Worm (Caenorhabditis elegans) whole organism, late embryonic: ENCODE data around the gene Y57G11B.8.
A peak's percentile ranks its signal among the peaks of the same experiment; 100 is the strongest.

Experiments
- C08G9.2 ChIP-seq: sonication (generic microtip); optimal IDR thresholded peaks from 2 replicates; lab custom pipeline; 2016; ENCODE audit warnings: mild to moderate bottlenecking, missing genetic modification characterization, moderate library complexity, missing compliant biosample characterization
- C38D4.7 ChIP-seq: fragments of 200-800 bp; sonication (Bioruptor generic); optimal IDR thresholded peaks from 2 replicates; lab custom pipeline; 2018; ENCODE audit warnings: mild to moderate bottlenecking, missing genetic modification characterization, moderate library complexity, missing compliant biosample characterization
- F13H6.1 ChIP-seq: sonication (generic microtip); optimal IDR thresholded peaks from 2 replicates; lab custom pipeline; 2016; ENCODE audit warnings: missing genetic modification characterization, missing compliant biosample characterization
- T23F11.4 ChIP-seq: fragments of 200-800 bp; sonication (Bioruptor generic); optimal IDR thresholded peaks from 2 replicates; lab custom pipeline; 2018; ENCODE audit warnings: mild to moderate bottlenecking, missing genetic modification characterization, missing compliant biosample characterization
- ahr-1 ChIP-seq: sonication (generic microtip); optimal IDR thresholded peaks from 2 replicates; lab custom pipeline; 2016; ENCODE audit warnings: missing genetic modification characterization, missing compliant biosample characterization
- ceh-18 ChIP-seq: sonication (generic microtip); optimal IDR thresholded peaks from 2 replicates; lab custom pipeline; 2016; ENCODE audit warnings: missing genetic modification characterization, missing compliant biosample characterization
- ceh-2 ChIP-seq: sonication (generic microtip); optimal IDR thresholded peaks from 2 replicates; lab custom pipeline; 2016; ENCODE audit warnings: missing genotype, missing genetic modification characterization, missing compliant biosample characterization
- ceh-22 ChIP-seq: sonication (generic microtip); optimal IDR thresholded peaks from 2 replicates; lab custom pipeline; 2017; ENCODE audit warnings: missing biosample characterization, missing genetic modification characterization
- ceh-30 ChIP-seq: fragments of 150-350 bp; optimal IDR thresholded peaks from 2 replicates; lab custom pipeline; 2014; ENCODE audit warnings: missing biosample characterization, missing genetic modification characterization
- ceh-34 ChIP-seq: sonication (generic microtip); optimal IDR thresholded peaks from 2 replicates; lab custom pipeline; 2016; ENCODE audit warnings: mild to moderate bottlenecking, missing genetic modification characterization, missing compliant biosample characterization
- ceh-45 ChIP-seq: fragments of 200-800 bp; sonication (Bioruptor generic); IDR thresholded peaks from 2 replicates; pipeline ENCODE4 v1.3.6; 2022; ENCODE audit warnings: missing genetic modification reagents, missing genetic modification characterization, missing compliant biosample characterization
- ceh-48 ChIP-seq: sonication (generic microtip); optimal IDR thresholded peaks from 2 replicates; lab custom pipeline; 2016; ENCODE audit warnings: missing genetic modification characterization, inconsistent platforms, missing compliant biosample characterization
- ceh-9 ChIP-seq: sonication (generic microtip); optimal IDR thresholded peaks from 2 replicates; lab custom pipeline; 2016; ENCODE audit warnings: mild to moderate bottlenecking, missing genetic modification characterization, inconsistent platforms, missing compliant biosample characterization
- dmd-4 ChIP-seq: sonication (generic microtip); optimal IDR thresholded peaks from 2 replicates; lab custom pipeline; 2016; ENCODE audit warnings: borderline replicate concordance, missing genetic modification characterization, missing compliant biosample characterization
- dve-1 ChIP-seq: sonication (generic microtip); optimal IDR thresholded peaks from 2 replicates; lab custom pipeline; 2017; ENCODE audit warnings: antibody characterized with exemption, mild to moderate bottlenecking, missing genetic modification characterization, missing compliant biosample characterization
- elt-2 ChIP-seq: sonication (generic microtip); optimal IDR thresholded peaks from 2 replicates; lab custom pipeline; 2016; ENCODE audit warnings: missing genetic modification reagents, missing genetic modification characterization, missing compliant biosample characterization
- ets-4 ChIP-seq: sonication (generic microtip); optimal IDR thresholded peaks from 2 replicates; lab custom pipeline; 2016; ENCODE audit warnings: missing genetic modification characterization, missing compliant biosample characterization
- fax-1 ChIP-seq: sonication (generic microtip); optimal IDR thresholded peaks from 2 replicates; lab custom pipeline; 2016; ENCODE audit warnings: missing genotype, missing genetic modification characterization, missing compliant biosample characterization
- fkh-10 ChIP-seq: fragments of 150-350 bp; optimal IDR thresholded peaks from 2 replicates; lab custom pipeline; 2014; ENCODE audit warnings: missing biosample characterization, missing genetic modification reagents, missing genetic modification characterization
- fkh-6 ChIP-seq: sonication (generic microtip); optimal IDR thresholded peaks from 2 replicates; lab custom pipeline; 2016; ENCODE audit warnings: missing genetic modification characterization, missing compliant biosample characterization
- gmeb-2 ChIP-seq: sonication (generic microtip); optimal IDR thresholded peaks from 2 replicates; lab custom pipeline; 2016; ENCODE audit warnings: missing genetic modification characterization, inconsistent platforms, missing compliant biosample characterization
- lin-11 ChIP-seq: fragments of 200-800 bp; sonication (Bioruptor generic); optimal IDR thresholded peaks from 2 replicates; lab custom pipeline; 2018; ENCODE audit warnings: mild to moderate bottlenecking, missing genetic modification characterization, missing compliant biosample characterization
- mec-3 ChIP-seq: sonication (generic microtip); optimal IDR thresholded peaks from 2 replicates; lab custom pipeline; 2016; ENCODE audit warnings: borderline replicate concordance, missing genetic modification characterization, missing compliant biosample characterization
- nfya-1 ChIP-seq: sonication (generic microtip); optimal IDR thresholded peaks from 2 replicates; lab custom pipeline; 2017; ENCODE audit warnings: missing genetic modification characterization, mild to moderate bottlenecking, missing compliant biosample characterization, antibody characterized with exemption, moderate library complexity
- nhr-232 ChIP-seq: sonication (generic microtip); optimal IDR thresholded peaks from 2 replicates; lab custom pipeline; 2016; ENCODE audit warnings: missing genetic modification characterization, missing compliant biosample characterization
- pha-2 ChIP-seq: sonication (generic microtip); optimal IDR thresholded peaks from 2 replicates; lab custom pipeline; 2017; ENCODE audit warnings: mild to moderate bottlenecking, missing genetic modification characterization, missing compliant biosample characterization
- pqm-1 ChIP-seq: sonication (generic microtip); optimal IDR thresholded peaks from 2 replicates; lab custom pipeline; 2016; ENCODE audit warnings: missing genetic modification characterization, missing compliant biosample characterization
- rnt-1 ChIP-seq: sonication (generic microtip); optimal IDR thresholded peaks from 2 replicates; lab custom pipeline; 2016; ENCODE audit warnings: missing genetic modification characterization, missing compliant biosample characterization
- sdc-2 ChIP-seq: sonication (generic microtip); optimal IDR thresholded peaks from 2 replicates; lab custom pipeline; 2016; ENCODE audit warnings: missing genotype, missing genetic modification characterization, missing compliant biosample characterization
- sox-2 ChIP-seq: fragments of 200-800 bp; sonication (Bioruptor generic); IDR thresholded peaks from 2 replicates; pipeline ENCODE4 v1.3.6; 2022; ENCODE audit warnings: missing genetic modification reagents, missing genetic modification characterization, missing compliant biosample characterization
- sox-4 ChIP-seq: sonication (generic microtip); optimal IDR thresholded peaks from 2 replicates; lab custom pipeline; 2017; ENCODE audit warnings: mild to moderate bottlenecking, missing genetic modification characterization, inconsistent platforms, missing compliant biosample characterization
- syd-9 ChIP-seq: sonication (generic microtip); optimal IDR thresholded peaks from 2 replicates; lab custom pipeline; 2016; ENCODE audit warnings: mild to moderate bottlenecking, missing genetic modification characterization, moderate library complexity, missing compliant biosample characterization
- tbx-2 ChIP-seq: sonication (generic microtip); optimal IDR thresholded peaks from 2 replicates; lab custom pipeline; 2016; ENCODE audit warnings: missing genetic modification characterization, missing compliant biosample characterization
- ttx-3 ChIP-seq: sonication (generic microtip); optimal IDR thresholded peaks from 2 replicates; lab custom pipeline; 2016; ENCODE audit warnings: missing genetic modification reagents, missing genetic modification characterization, missing compliant biosample characterization
- unc-42 ChIP-seq: sonication (generic microtip); optimal IDR thresholded peaks from 2 replicates; lab custom pipeline; 2016; ENCODE audit warnings: missing genotype, missing genetic modification characterization, missing compliant biosample characterization
- unc-55 ChIP-seq: sonication (generic microtip); optimal IDR thresholded peaks from 2 replicates; lab custom pipeline; 2017; ENCODE audit warnings: missing biosample characterization, missing genetic modification reagents, missing genetic modification characterization
- unc-86 ChIP-seq: sonication (generic microtip); optimal IDR thresholded peaks from 2 replicates; lab custom pipeline; 2016; ENCODE audit warnings: missing genetic modification characterization, missing compliant biosample characterization
- zip-5 ChIP-seq: sonication (generic microtip); optimal IDR thresholded peaks from 2 replicates; lab custom pipeline; 2016; ENCODE audit warnings: missing genetic modification characterization, missing compliant biosample characterization

Y57G11B.8 gene

DNA sequence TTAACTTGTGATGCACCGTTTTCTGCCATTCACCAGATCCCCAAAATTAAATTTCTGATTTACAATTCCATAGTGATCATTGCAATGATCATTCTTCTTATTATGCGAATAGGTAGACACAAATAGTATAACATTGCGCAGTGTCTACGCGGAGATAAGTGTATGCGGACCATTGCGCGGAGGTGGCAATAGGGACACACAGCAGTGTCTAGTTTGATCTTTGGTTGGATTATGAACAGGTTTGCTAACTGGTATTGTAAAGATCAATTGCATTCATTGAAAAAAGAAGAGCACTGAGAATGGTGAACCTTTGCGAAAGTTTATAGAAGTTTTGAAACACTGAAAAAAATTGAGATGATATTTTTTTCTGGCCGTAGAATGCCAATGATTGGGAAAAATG, 20.8 kb upstream of the Y57G11B.8 start:
- TF ChIP-seq syd-9 (tag; lab: Kevin White, UChicago) (no peak), gmeb-2 (tag; lab: Kevin White, UChicago) (no peak), ets-4 (no peak)

- TF ChIP-seq elt-2 (tag; lab: Kevin White, UChicago): peak; percentile 95
- peak; percentile 94 for TF ChIP-seq pqm-1 (tag; lab: Kevin White, UChicago)
- no peak for TF ChIP-seq rnt-1
- peak; percentile 48 for TF ChIP-seq dve-1 (tag; lab: Kevin White, UChicago)
- TF ChIP-seq ceh-30 (tag; lab: Kevin White, UChicago): no peak
- TF ChIP-seq nfya-1: peak; percentile 41
Measured at ce11 chrIV:14594249-14594648, 15.7 kb upstream of the Y57G11B.8 start.

- TF ChIP-seq sox-4: no peak
- no peak for TF ChIP-seq rnt-1
- no peak for TF ChIP-seq lin-11 (tag; lab: Kevin White, UChicago)
- TF ChIP-seq unc-42 (tag; lab: Kevin White, UChicago): no peak
- TF ChIP-seq C38D4.7 (GFP tag; lab: Kevin White, UChicago): no peak
- TF ChIP-seq ceh-48 (tag; lab: Kevin White, UChicago): no peak
- TF ChIP-seq fkh-6: no peak
- TF ChIP-seq pha-2 (tag; lab: Kevin White, UChicago): no peak
- TF ChIP-seq ceh-2: no peak
- TF ChIP-seq zip-5 (tag; lab: Kevin White, UChicago): no peak
- TF ChIP-seq ceh-9: no peak
- no peak for TF ChIP-seq ceh-34 (tag; lab: Kevin White, UChicago)
- no peak for TF ChIP-seq elt-2 (tag; lab: Kevin White, UChicago)
- TF ChIP-seq nfya-1: no peak
- no peak for TF ChIP-seq fax-1
- no peak for TF ChIP-seq F13H6.1 (tag; lab: Kevin White, UChicago)
Measured at ce11 chrIV:14587589-14587988, 9.1 kb upstream of the Y57G11B.8 start.

ce11 chrIV:14586759-14587158, 8.3 kb upstream of the Y57G11B.8 start:
- TF ChIP-seq ttx-3 (tag; lab: Kevin White, UChicago): no peak
- no peak for TF ChIP-seq unc-55 (GFP tag; lab: Kevin White, UChicago)
- TF ChIP-seq T23F11.4: no peak
- no peak for TF ChIP-seq F13H6.1 (tag; lab: Kevin White, UChicago)
- no peak for TF ChIP-seq dmd-4 (tag; lab: Kevin White, UChicago)
- no peak for TF ChIP-seq ceh-45
- TF ChIP-seq ceh-18 (tag; lab: Kevin White, UChicago): no peak
- no peak for TF ChIP-seq unc-86 (tag; lab: Kevin White, UChicago)
- TF ChIP-seq ceh-22 (tag; lab: Kevin White, UChicago): no peak
- TF ChIP-seq, all 69 proteins: peak for 0

- TF ChIP-seq nhr-232 (tag; lab: Kevin White, UChicago) (no peak), rnt-1 (no peak), ahr-1 (tag; lab: Kevin White, UChicago) (no peak), sox-2 (no peak), fkh-10 (GFP tag; lab: Kevin White, UChicago) (no peak), pha-2 (tag; lab: Kevin White, UChicago) (no peak), mec-3 (no peak), unc-86 (tag; lab: Kevin White, UChicago) (no peak), sdc-2 (tag; lab: Kevin White, UChicago) (no peak), ceh-34 (tag; lab: Kevin White, UChicago) (no peak), T23F11.4 (no peak), C08G9.2 (no peak), tbx-2 (tag; lab: Kevin White, UChicago) (no peak)
Measured at ce11 chrIV:14580939-14581338, 2.4 kb upstream of the Y57G11B.8 start, which contains the start of gene irld-18. irld-18 (minus strand) TSS chrIV:14581039.
